Worm (Caenorhabditis elegans) whole organism, L4/young adult: Measurements from ENCODE around the gene Y62E10A.24.

ENCODE experiments used
- W03F9.2 ChIP-seq: fragments of 150-350 bp; optimal IDR thresholded peaks from 2 replicates; lab custom pipeline; 2014; ENCODE audit warnings: missing biosample characterization, missing genetic modification characterization
- him-1 ChIP-seq: sonication (generic microtip); optimal IDR thresholded peaks from 2 replicates; lab custom pipeline; 2016; ENCODE audit warnings: missing genotype, missing genetic modification reagents, missing genetic modification characterization, missing compliant biosample characterization

DNA sequence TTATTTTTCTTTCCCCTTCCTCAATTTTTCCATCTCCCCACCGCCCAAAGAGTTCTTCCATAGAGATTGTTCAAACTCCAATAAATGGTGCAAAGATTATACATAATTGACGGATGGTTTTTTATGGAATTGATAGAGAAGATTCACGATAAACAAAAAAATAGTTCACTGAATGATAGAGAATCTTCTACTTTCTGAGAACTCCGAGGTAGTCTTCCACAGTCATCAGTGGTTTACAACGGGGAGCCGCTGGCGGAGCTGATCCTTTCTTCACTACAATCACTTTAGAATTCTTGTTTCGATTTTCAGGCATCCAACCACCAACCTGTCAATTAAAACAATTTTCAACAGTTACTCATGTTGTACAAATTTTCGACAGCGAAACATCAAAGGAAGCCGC, 14.5 kb upstream of the Y62E10A.24 start:
- TF ChIP-seq him-1 (tag; lab: Kevin White, UChicago) (no peak), W03F9.2 (tag; lab: Kevin White, UChicago) (no peak)
